Worm (Caenorhabditis elegans) whole organism, midembryonic: Measurements from ENCODE around the gene tbh-1.

ENCODE experiments used
- T22C8.4 ChIP-seq: fragments of 200-800 bp; sonication (Bioruptor generic); IDR thresholded peaks from 2 replicates; pipeline ENCODE4 v1.3.6; 2022; ENCODE audit warnings: missing genetic modification characterization, missing compliant biosample characterization
- cog-1 ChIP-seq: sonication (generic microtip); optimal IDR thresholded peaks from 2 replicates; lab custom pipeline; 2016; ENCODE audit warnings: missing genetic modification characterization, missing compliant biosample characterization
- flt-1 ChIP-seq: fragments of 200-800 bp; sonication (Bioruptor generic); IDR thresholded peaks from 2 replicates; pipeline ENCODE4 v1.3.6; 2022; ENCODE audit warnings: missing genetic modification characterization, missing compliant biosample characterization
- med-1 ChIP-seq: sonication (generic microtip); optimal IDR thresholded peaks from 2 replicates; lab custom pipeline; 2017; ENCODE audit warnings: missing genetic modification characterization, mild to moderate bottlenecking, missing compliant biosample characterization, antibody characterized with exemption, missing genetic modification reagents; ENCODE audit not compliant: insufficient read depth
- ref-1 ChIP-seq: fragments of 200-800 bp; sonication (Bioruptor generic); conservative IDR thresholded peaks from 2 replicates; pipeline ENCODE4 v1.3.6; 2022; ENCODE audit warnings: missing genetic modification reagents, missing genetic modification characterization, missing compliant biosample characterization
- tab-1 ChIP-seq: fragments of 200-800 bp; sonication (Bioruptor generic); IDR thresholded peaks from 2 replicates; pipeline ENCODE4 v1.3.6; 2022; ENCODE audit warnings: missing genetic modification characterization, missing compliant biosample characterization
- ztf-23 ChIP-seq: fragments of 200-800 bp; sonication (Bioruptor generic); IDR thresholded peaks from 2 replicates; pipeline ENCODE4 v1.3.6; 2022; ENCODE audit warnings: missing genetic modification reagents, missing genetic modification characterization, missing compliant biosample characterization
- ztf-29 ChIP-seq: fragments of 200-800 bp; sonication (Bioruptor generic); IDR thresholded peaks from 2 replicates; pipeline ENCODE4 v1.3.6; 2022; ENCODE audit warnings: missing genetic modification reagents, missing genetic modification characterization, missing compliant biosample characterization

DNA sequence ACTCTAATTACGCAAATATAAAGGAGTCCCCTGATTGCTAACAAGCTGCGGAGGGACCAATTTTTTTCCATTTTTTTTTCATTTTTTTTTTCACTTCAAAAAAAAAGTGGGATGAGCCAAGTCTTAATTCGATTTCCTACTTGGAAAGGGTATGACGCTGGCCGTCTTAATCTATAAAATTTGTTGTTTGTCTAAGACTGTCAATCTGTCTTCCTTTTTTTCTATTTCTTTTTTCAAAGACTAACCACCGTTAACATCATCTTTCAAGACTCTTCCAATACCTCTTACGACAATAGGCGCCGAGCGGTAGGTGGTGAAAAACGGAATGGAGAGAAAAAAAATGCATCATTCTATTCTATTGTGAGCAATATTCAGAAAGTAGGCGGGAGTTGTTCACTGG is 39.6 kb downstream of the tbh-1 start:
- TF ChIP-seq T22C8.4 (GFP tag; lab: Robert Waterston, UW): no peak
- no peak for TF ChIP-seq med-1
- no peak for TF ChIP-seq ztf-29 (GFP tag; lab: Robert Waterston, UW)
- TF ChIP-seq ref-1: no peak
- no peak for TF ChIP-seq tab-1 (GFP tag; lab: Robert Waterston, UW)
- no peak for TF ChIP-seq flt-1 (GFP tag; lab: Robert Waterston, UW)
- no peak for TF ChIP-seq cog-1
- no peak for TF ChIP-seq ztf-23 (GFP tag; lab: Robert Waterston, UW)
